Fruit fly (Drosophila melanogaster): ENCODE results near the gene Lint-1.

Gene Lint-1

DNA sequence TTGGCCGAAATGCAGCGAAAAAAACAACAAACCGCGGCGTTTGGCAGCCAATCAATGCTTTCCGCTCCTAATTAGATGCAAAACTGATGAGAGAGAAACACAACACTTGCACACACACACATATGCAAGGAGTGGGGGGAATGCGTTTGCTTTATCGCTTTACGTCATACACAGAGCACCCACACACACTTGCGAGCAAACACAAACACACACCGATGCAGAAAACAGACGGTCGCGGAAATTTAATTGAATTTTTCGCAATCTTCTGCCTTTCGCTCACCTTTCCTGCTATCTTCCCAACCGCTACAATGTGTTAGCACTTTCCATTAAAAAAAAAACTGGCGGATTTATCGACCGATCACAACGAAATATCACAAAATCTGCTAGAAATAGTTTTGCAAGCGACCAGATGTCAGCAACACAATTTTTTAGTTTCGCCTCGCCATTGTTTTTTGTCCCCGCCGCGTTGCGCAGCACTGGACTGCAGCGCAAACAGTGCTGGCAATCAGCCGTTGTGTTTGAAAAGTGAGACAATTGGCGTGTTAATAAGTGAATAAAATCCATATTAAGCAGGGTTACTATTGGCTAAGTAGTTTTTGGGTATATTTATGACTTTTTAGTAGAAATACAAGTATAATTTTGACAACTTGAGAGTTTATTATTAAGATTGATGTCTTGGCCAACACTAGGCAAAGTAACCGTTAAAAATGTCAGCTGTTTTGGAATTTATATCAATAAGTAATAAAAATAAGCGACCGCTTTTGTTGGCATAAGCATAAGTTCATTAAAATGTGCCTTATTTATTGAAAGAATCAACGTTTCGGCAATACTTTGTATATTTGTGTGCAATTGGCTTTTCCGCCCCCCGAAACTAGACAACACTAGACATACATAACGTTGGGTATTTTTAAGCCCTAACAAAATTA is 12.3 kb upstream of the Lint-1 start, which contains the start of gene Klp10A:
Gene Klp10A (minus strand): TSS at position 532 of the 926 bp plus-strand sequence.
- no peak for TF ChIP-seq Sin3A (optimal IDR thresholded peaks at IDR 0.05)
- no peak for TF ChIP-seq insv (optimal IDR thresholded peaks at IDR 0.05)
- no peak for TF ChIP-seq Myc (optimal IDR thresholded peaks at IDR 0.05)
- no peak for TF ChIP-seq h (optimal IDR thresholded peaks at IDR 0.05)
- no peak for TF ChIP-seq ttk (optimal IDR thresholded peaks at IDR 0.05)
- no peak for TF ChIP-seq psq (optimal IDR thresholded peaks at IDR 0.05)

DNA sequence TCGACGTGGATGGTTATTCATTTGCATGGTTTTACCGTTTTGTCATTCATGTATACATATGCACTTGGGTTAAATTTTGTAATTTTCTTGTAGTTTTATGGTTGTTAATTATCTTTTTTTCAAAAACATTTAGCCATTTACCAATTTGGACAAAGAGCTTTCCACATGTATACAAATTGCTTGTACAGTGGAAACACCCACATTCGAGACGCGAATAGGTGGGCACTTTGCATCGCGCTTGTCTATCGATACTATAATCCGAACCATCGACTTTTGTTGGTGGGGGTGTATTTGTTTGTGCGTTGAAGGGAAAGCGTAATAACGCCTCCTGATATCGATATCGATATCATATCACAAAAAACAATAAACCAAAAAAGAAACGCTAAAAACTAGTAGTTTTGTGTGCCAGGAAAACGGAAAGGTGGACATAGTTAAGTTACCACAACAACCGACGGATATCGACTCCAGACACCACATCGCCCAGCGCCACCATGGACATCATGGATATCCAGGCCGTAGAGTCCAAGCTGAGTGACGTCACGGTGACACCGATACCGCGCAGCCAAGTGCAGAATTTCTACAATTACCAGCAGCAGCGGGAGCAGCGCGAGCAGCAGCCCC is 11.4 kb upstream of the Lint-1 start, which contains the start of gene CDK2AP1:
Gene CDK2AP1 (plus strand): TSS at position 294 of the 621 bp plus-strand sequence.
- TF ChIP-seq Myc (optimal IDR thresholded peaks at IDR 0.05) (no peak), h (optimal IDR thresholded peaks at IDR 0.05) (no peak), Sin3A (optimal IDR thresholded peaks at IDR 0.05) (no peak), ttk (optimal IDR thresholded peaks at IDR 0.05) (no peak), psq (optimal IDR thresholded peaks at IDR 0.05) (no peak), insv (optimal IDR thresholded peaks at IDR 0.05) (no peak)

DNA sequence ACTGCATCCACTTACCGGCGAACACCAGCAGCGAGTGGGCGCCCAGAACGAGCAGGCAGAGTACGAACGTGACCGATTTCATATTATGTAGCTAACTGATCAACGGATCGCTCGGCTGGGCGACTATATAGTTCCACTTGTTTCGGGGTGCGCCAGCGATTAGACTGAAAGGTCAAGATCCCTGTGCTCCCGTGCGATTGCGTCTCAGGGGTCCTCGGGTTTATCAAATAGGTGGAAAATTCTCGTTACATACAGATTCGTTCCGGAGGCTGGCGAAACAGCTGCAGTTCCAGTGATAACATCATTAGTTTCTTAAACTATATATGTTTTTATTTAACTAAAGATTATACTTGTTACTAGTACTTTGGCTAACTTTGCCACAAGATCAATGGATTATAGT is 9.0 kb upstream of the Lint-1 start, which contains the start of gene ssp7:
Gene ssp7 (minus strand): TSS at position 101 of the 400 bp plus-strand sequence.
- TF ChIP-seq psq (optimal IDR thresholded peaks at IDR 0.05) (no peak), insv (optimal IDR thresholded peaks at IDR 0.05) (no peak), Myc (optimal IDR thresholded peaks at IDR 0.05) (no peak)

DNA sequence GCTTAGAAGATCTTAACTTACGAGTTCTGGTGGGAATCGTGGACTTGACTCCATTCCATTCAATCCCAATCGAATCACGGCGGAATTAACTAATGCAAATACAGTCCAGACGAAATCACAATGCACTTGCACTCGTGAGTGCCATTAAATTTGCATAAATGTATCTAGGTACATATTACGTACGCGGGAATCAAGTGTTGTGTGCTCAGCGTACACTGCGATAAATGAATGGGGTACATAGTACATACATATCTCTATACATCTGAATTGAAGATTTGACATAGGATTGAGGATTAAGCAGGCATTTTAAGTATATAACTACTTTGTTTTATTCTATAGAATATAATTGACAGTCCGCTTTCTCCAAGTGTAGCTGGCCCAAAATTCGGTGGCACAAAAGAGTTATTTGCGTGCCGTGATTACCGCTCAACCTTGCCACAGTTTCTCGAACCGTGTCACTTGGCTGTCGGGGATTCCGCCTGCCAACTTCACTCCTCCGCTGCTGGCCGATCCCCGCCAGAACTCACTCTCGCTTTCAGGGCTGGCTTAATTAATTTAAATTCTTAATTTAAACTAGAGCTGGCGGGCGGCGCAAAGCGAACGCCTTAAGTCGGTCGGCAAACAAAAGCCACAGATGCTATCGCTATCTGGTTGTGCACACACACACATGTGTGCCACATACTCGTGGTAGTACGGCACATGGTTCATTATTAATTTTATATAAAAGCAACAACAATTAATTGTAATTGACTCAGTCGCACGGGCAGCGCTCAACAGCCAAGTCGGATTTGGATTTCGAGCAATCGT is 7.1 kb upstream of the Lint-1 start, which contains the start of the genes CG15199 and CG15202:
Gene CG15199 (minus strand): TSS at position 51 of the 807 bp plus-strand sequence.
Gene CG15202 (plus strand): TSS at position 757 of the 807 bp plus-strand sequence.
- TF ChIP-seq insv (optimal IDR thresholded peaks at IDR 0.05) (no peak), psq (optimal IDR thresholded peaks at IDR 0.05) (no peak), Sin3A (optimal IDR thresholded peaks at IDR 0.05) (no peak), ttk (optimal IDR thresholded peaks at IDR 0.05) (no peak), h (optimal IDR thresholded peaks at IDR 0.05) (no peak), Myc (optimal IDR thresholded peaks at IDR 0.05) (no peak)

DNA sequence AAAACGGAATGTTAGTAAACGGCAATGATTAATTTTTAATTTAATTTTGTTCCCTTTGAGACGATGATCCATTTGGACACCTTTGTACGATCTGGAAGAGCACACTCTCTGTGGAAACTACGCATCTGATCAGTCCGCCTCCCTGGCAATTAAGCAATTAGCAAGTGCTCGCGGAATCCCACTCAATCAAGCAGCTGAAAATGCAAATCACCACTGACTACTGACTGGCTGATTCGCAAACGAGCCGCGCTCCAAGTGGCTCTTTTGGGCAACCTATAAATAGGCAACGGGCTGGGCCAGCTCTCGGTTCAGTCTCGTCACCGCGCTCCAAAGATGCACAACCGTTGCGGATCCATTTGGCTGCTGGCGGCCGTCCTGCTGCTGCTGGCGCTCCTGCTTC is 5.3 kb upstream of the Lint-1 start, which contains the start of gene CG15201:
Gene CG15201 (plus strand): TSS at position 301 of the 400 bp plus-strand sequence.
- TF ChIP-seq Myc (optimal IDR thresholded peaks at IDR 0.05) (no peak), Sin3A (optimal IDR thresholded peaks at IDR 0.05) (no peak), h (optimal IDR thresholded peaks at IDR 0.05) (no peak), insv (optimal IDR thresholded peaks at IDR 0.05) (no peak), ttk (optimal IDR thresholded peaks at IDR 0.05) (no peak), psq (optimal IDR thresholded peaks at IDR 0.05) (no peak)

DNA sequence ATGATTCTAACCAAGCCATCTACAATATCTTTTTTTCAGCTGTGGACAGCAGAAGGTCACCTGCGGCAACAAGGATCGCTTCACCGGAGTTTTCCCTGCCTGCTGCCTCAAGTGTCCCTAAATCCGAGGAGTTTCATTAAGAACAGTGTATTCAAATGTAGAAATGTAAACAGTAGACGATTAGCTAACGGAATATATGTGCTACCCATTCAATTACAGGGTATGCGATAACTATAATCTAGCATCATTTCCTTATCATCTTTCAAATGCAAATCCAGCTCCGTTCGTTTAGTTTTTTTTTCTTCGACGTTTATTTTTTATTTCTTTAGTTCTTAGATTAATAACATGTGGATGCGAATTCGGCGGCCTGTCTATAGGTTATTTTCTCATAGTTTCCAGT is 4.5 kb upstream of the Lint-1 start:
- TF ChIP-seq ttk (optimal IDR thresholded peaks at IDR 0.05): no peak

DNA sequence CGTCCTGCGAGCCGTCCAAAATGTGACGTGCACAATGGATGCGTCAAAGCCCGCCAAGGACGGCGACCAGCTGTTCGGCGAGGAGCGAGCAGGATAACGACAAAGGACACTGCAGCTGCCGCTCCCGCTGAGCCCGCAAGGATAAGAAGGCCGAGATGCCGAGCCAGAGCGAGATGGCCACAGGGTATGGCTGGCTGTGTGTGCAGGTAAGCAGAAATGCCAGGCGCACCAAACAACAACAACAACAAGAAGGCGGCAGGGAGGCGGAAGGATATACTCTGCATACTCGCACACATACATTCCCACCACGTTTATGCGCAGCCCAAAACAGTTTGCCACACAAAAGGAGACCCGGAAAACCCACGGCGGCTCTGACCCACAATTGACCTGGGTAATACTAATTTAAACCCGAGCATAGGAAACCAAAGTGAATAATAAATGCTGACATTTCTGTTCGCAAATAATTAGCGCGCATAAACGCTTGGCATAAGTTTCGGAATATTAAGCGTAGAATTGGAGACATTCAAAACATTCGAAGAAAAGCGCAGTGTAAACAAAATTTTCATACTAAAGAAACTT is 2.4 kb upstream of the Lint-1 start:
- no peak for TF ChIP-seq Sin3A (optimal IDR thresholded peaks at IDR 0.05)
- no peak for TF ChIP-seq h (optimal IDR thresholded peaks at IDR 0.05)
- TF ChIP-seq ttk (optimal IDR thresholded peaks at IDR 0.05): no peak
- TF ChIP-seq psq (optimal IDR thresholded peaks at IDR 0.05): no peak
- TF ChIP-seq insv (optimal IDR thresholded peaks at IDR 0.05): no peak
- no peak for TF ChIP-seq Myc (optimal IDR thresholded peaks at IDR 0.05)

DNA sequence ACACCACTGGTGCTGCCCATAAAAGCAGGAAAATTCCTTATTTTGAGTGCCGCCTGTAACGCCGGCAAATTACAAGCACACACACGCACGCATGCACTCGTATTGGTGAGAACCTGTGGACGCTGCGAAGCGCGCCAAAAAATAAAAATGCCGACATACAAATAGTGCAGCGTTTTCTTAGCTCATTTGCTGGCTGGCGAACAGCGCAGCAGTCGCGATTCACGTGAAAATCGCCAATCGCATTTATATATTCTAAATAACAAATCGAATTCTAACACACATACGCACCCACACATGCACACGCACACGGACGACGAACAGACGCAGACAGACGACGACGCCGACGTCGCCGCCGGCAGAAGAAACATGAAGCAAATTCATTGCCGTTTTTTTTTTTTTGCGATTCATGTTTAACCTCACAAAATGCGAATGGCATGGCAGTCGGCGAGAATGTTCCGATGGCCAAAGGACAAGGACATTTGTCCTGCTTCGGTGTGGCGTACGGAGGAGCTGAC is 1.5 kb upstream of the Lint-1 start:
- TF ChIP-seq psq (optimal IDR thresholded peaks at IDR 0.05) (no peak), Myc (optimal IDR thresholded peaks at IDR 0.05) (no peak), insv (optimal IDR thresholded peaks at IDR 0.05) (no peak), h (optimal IDR thresholded peaks at IDR 0.05) (no peak), ttk (optimal IDR thresholded peaks at IDR 0.05) (no peak), Sin3A (optimal IDR thresholded peaks at IDR 0.05) (no peak)

DNA sequence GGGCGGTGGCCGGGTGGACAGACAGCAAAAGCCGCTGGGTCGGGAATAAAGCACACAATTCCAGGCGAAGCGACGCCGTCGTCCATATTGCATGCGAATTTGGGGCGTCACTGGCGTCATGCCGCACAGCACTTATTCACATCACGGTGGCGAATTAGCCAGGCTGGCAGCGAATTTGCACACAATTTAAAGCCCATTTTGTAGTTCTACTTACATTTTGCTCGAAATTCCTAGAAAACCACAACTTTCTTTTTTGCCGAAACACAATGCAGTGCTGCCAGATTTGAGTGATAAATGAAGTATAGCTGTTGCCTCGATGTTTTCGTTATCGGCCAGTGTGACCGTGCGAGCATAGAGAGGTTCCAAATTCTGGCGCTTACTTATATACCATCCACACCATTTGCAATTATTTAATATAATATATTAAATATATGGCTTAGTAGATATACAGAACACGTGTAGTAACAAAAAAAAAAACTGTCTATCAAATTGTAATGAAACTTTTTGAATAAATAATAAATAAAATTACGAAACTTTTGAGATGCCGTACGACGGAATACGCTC is 769 bp upstream of the Lint-1 start, which contains the start of gene Ran:
Gene Ran (minus strand): TSS at position 445 of the 564 bp plus-strand sequence.
- TF ChIP-seq Sin3A (optimal IDR thresholded peaks at IDR 0.05) (no peak), Myc (optimal IDR thresholded peaks at IDR 0.05) (no peak), ttk (optimal IDR thresholded peaks at IDR 0.05) (no peak), h (optimal IDR thresholded peaks at IDR 0.05) (no peak), psq (optimal IDR thresholded peaks at IDR 0.05) (no peak), insv (optimal IDR thresholded peaks at IDR 0.05) (no peak)

DNA sequence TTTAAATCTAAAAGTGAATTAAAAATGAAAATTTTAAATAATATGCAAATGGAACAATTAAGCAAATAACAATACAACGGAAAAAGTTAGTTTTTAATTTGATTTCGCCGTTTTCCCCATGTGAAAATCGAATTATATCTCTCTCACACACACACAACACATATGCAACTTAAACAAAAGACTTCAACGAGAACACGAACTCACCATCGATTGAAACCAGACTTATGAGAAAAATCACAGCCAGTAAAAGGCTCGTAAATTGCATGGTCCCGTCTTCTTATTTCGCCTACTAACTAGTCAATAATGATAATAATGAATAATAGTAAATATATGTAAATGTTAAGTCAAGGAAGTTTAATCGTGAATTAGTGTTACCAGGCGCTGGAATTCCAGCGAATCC is 4.3 kb downstream of the Lint-1 start:
- TF ChIP-seq insv (optimal IDR thresholded peaks at IDR 0.05) (no peak), psq (optimal IDR thresholded peaks at IDR 0.05) (no peak), h (optimal IDR thresholded peaks at IDR 0.05) (no peak), ttk (optimal IDR thresholded peaks at IDR 0.05) (no peak), Sin3A (optimal IDR thresholded peaks at IDR 0.05) (no peak), Myc (optimal IDR thresholded peaks at IDR 0.05) (no peak)
